Fruit fly (Drosophila melanogaster): ENCODE data around the gene CG10366.

Gene CG10366

dm6 chr2L:19586436-19587333 lies 2.6 kb downstream of the CG10366 start, which contains the start of gene Lar (continued):
- TF ChIP-seq CG1832 (GFP tag; optimal IDR thresholded peaks at IDR 0.05) = no peak
- TF ChIP-seq CG18011 (GFP tag; optimal IDR thresholded peaks at IDR 0.05) = peak; percentile 61
- peak; percentile 78 for TF ChIP-seq slbo (GFP tag; IDR thresholded peaks at IDR 0.05)
- peak; percentile 49 for TF ChIP-seq CG17359 (tag; optimal IDR thresholded peaks at IDR 0.05)
- TF ChIP-seq sc (optimal IDR thresholded peaks at IDR 0.05) = no peak
- TF ChIP-seq sc (GFP tag; optimal IDR thresholded peaks at IDR 0.05) = no peak
- TF ChIP-seq CG11504 (tag; optimal IDR thresholded peaks at IDR 0.05) = peak; percentile 67
- peak; percentile 38; the same call in 1 of the 2 replicates for TF ChIP-seq HLH3B (GFP tag; IDR thresholded peaks at IDR 0.05)
- TF ChIP-seq twi (tag; optimal IDR thresholded peaks at IDR 0.05) = no peak
- peak; percentile 60 for TF ChIP-seq NC2β (GFP tag; optimal IDR thresholded peaks at IDR 0.05)
- peak; percentile 47 for TF ChIP-seq CG7839 (tag; optimal IDR thresholded peaks at IDR 0.05)
- peak; percentile 69 for TF ChIP-seq CG17361 (GFP tag; IDR thresholded peaks at IDR 0.05)
- peak; percentile 30 for TF ChIP-seq CG18764 (GFP tag; optimal IDR thresholded peaks at IDR 0.05)
- TF ChIP-seq Lhr (GFP tag; optimal IDR thresholded peaks at IDR 0.05) = peak; percentile 58
- TF ChIP-seq CkIIα-i1 (GFP tag; IDR thresholded peaks at IDR 0.05) = 0 out of 2 replicates have a peak, but pooled peaks have one; percentile 24
- TF ChIP-seq ftz-f1 (GFP tag; optimal IDR thresholded peaks at IDR 0.05) = no peak
- TF ChIP-seq mirr (GFP tag; optimal IDR thresholded peaks at IDR 0.05) = peak; percentile 37
- TF ChIP-seq CG16863 (GFP tag; optimal IDR thresholded peaks at IDR 0.05) = peak; percentile 52
- no peak for TF ChIP-seq ap (GFP tag; IDR thresholded peaks at IDR 0.05)
- peak; percentile 67 for TF ChIP-seq CG13624 (GFP tag; optimal IDR thresholded peaks at IDR 0.05)
- no peak for TF ChIP-seq D19B (GFP tag; optimal IDR thresholded peaks at IDR 0.05)
- no peak for TF ChIP-seq CG15479 (GFP tag; optimal IDR thresholded peaks at IDR 0.05)
- no peak for TF ChIP-seq CG12104 (GFP tag; optimal IDR thresholded peaks at IDR 0.05)
- peak; percentile 68 for TF ChIP-seq Xbp1 (GFP tag; optimal IDR thresholded peaks at IDR 0.05)
- no peak for TF ChIP-seq CG8290 (GFP tag; optimal IDR thresholded peaks at IDR 0.05)
- TF ChIP-seq CG8290 (tag; optimal IDR thresholded peaks at IDR 0.05) = peak; percentile 17 to 81
- peak; percentile 84 for TF ChIP-seq CG12659 (GFP tag; optimal IDR thresholded peaks at IDR 0.05)
- no peak for TF ChIP-seq dati (GFP tag; IDR thresholded peaks at IDR 0.05)
- no peak for TF ChIP-seq gt (GFP tag; IDR thresholded peaks at IDR 0.05)
- no peak for TF ChIP-seq exex (tag; optimal IDR thresholded peaks at IDR 0.05)
- no peak for TF ChIP-seq CG6854 (GFP tag; optimal IDR thresholded peaks at IDR 0.05)
- TF ChIP-seq CG1647 (GFP tag; optimal IDR thresholded peaks at IDR 0.05) = no peak
- TF ChIP-seq Oaz (GFP tag; IDR thresholded peaks at IDR 0.05) = no peak; the same call in 1 of the 2 replicates
- peak; percentile 34 for TF ChIP-seq slp2 (GFP tag; optimal IDR thresholded peaks at IDR 0.05)
- TF ChIP-seq Bdp1 (GFP tag; optimal IDR thresholded peaks at IDR 0.05) = peak; percentile 42
- no peak for TF ChIP-seq Elba2 (GFP tag; optimal IDR thresholded peaks at IDR 0.05)
- TF ChIP-seq CG4617 (GFP tag; optimal IDR thresholded peaks at IDR 0.05; ENCODE audit: borderline replicate concordance) = peak; percentile 88
- peak; percentile 4 for TF ChIP-seq CG6254 (GFP tag; optimal IDR thresholded peaks at IDR 0.05)
- peak; percentile 57 for TF ChIP-seq Fer1 (GFP tag; optimal IDR thresholded peaks at IDR 0.05)
- peak; percentile 55 for TF ChIP-seq CG9215 (GFP tag; IDR thresholded peaks at IDR 0.05)
- peak; percentile 71 for TF ChIP-seq CG4424 (GFP tag; optimal IDR thresholded peaks at IDR 0.05)
- TF ChIP-seq az2 (GFP tag; optimal IDR thresholded peaks at IDR 0.05) = peak; percentile 54
- peak; percentile 42 for TF ChIP-seq Hmx (GFP tag; optimal IDR thresholded peaks at IDR 0.05)
- TF ChIP-seq CG17385 (GFP tag; optimal IDR thresholded peaks at IDR 0.05) = peak; percentile 26
- TF ChIP-seq Doc3 (GFP tag; IDR thresholded peaks at IDR 0.05; ENCODE audit: partially characterized antibody) = no peak
- TF ChIP-seq prd (optimal IDR thresholded peaks at IDR 0.05) = no peak
- TF ChIP-seq prd (GFP tag; IDR thresholded peaks at IDR 0.05) = peak; percentile 65; the same call in 1 of the 3 replicates
- TF ChIP-seq bbx (GFP tag; IDR thresholded peaks at IDR 0.05; ENCODE audit: partially characterized antibody) = no peak
- TF ChIP-seq CG10274 (GFP tag; optimal IDR thresholded peaks at IDR 0.05) = no peak
- no peak for TF ChIP-seq fru (optimal IDR thresholded peaks at IDR 0.05)

Data from whole organism, embryonic.